Fruit fly (Drosophila melanogaster): ENCODE data around the gene CG10194.

dm6 chr2L:19479249-19479984, 10.5 kb downstream of the CG10194 start:
- TF ChIP-seq CG5204 (GFP tag; optimal IDR thresholded peaks at IDR 0.05) (no peak), cnc (optimal IDR thresholded peaks at IDR 0.05) (no peak), CG7101 (tag; optimal IDR thresholded peaks at IDR 0.05) (no peak), ovo (GFP tag; optimal IDR thresholded peaks at IDR 0.05) (no peak), Mnt (GFP tag; optimal IDR thresholded peaks at IDR 0.05) (no peak), kay (GFP tag; ENCODE audit: borderline replicate concordance) (no peak), bab1 (GFP tag; optimal IDR thresholded peaks at IDR 0.05) (no peak), tj (GFP tag; optimal IDR thresholded peaks at IDR 0.05) (peak; percentile 98), CG33017 (tag; optimal IDR thresholded peaks at IDR 0.05) (no peak), Crg-1 (GFP tag; optimal IDR thresholded peaks at IDR 0.05) (no peak), Clk (GFP tag; optimal IDR thresholded peaks at IDR 0.05) (no peak), CG12768 (GFP tag; optimal IDR thresholded peaks at IDR 0.05) (no peak), Hr96 (GFP tag; optimal IDR thresholded peaks at IDR 0.05) (no peak)
